Fruit fly (Drosophila melanogaster) whole organism, adult: ENCODE results near the gene CG13135.

ENCODE experiments used
- kay ChIP-seq: fragments of 200-800 bp; sonication (Bioruptor generic); peaks from one replicate; lab custom pipeline; 2016; ENCODE audit warnings: missing biosample characterization, missing genetic modification characterization, borderline replicate concordance
- ovo ChIP-seq: fragments of 200-800 bp; sonication (Bioruptor generic); optimal IDR thresholded peaks from 2 replicates; lab custom pipeline; 2016; ENCODE audit warnings: missing biosample characterization, missing genetic modification characterization

dm6 chr2L:10122671-10123070 is at the start of gene CG13135:
- TF ChIP-seq kay (GFP tag; lab: Kevin White, UChicago): no peak
- TF ChIP-seq ovo (GFP tag; lab: Kevin White, UChicago): no peak
